Worm (Caenorhabditis elegans) whole organism, L3 larva: Measurements from ENCODE around the gene pho-4.

ENCODE experiments used
- pha-4 ChIP-seq: fragments of 150-350 bp; optimal IDR thresholded peaks from 2 replicates; lab custom pipeline; 2014; ENCODE audit warnings: missing biosample characterization, missing genetic modification reagents, missing genetic modification characterization
- unc-39 ChIP-seq: sonication (generic microtip); optimal IDR thresholded peaks from 4 replicates; lab custom pipeline; 2017; ENCODE audit warnings: missing biosample characterization, missing genetic modification characterization
- ztf-11 ChIP-seq: fragments of 150-350 bp; optimal IDR thresholded peaks from 2 replicates; lab custom pipeline; 2014; ENCODE audit warnings: missing biosample characterization, missing genetic modification characterization
- ztf-4 ChIP-seq: fragments of 150-350 bp; optimal IDR thresholded peaks from 2 replicates; lab custom pipeline; 2014; ENCODE audit warnings: missing biosample characterization, missing genetic modification characterization

DNA sequence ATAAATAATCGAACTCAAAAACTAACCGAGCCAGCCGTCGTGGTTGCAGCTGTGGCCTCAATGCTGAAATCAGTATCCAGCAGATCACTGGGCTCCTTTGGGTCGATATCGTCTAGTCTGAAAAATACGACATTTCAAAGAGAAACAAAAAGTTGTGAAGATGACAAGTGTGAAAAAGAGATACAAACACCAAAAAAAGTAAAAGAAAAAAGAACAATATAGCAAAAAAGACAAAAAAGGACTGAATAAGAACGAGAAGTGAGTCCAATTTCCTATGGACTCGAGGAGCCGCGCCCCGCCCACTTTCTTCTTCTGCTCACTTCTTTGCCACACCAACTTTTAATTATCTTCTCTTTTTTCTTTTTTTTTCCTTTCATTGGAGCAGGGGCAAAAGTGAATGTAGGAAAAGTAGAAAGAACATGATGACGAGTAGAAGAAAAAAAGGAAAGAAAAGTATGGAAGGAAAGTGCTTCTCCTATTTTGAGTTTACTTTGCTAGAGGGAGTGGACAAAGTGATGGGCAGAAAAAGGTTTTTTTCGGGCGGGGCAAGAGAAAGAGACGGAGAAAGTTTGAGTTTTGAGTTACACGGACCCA is 33.6 kb upstream of the pho-4 start, which contains the start of gene drn-1:
- TF ChIP-seq ztf-4 (tag; lab: Kevin White, UChicago): no peak
- no peak for TF ChIP-seq unc-39 (tag; lab: Kevin White, UChicago)
- no peak for TF ChIP-seq ztf-11
- TF ChIP-seq pha-4: no peak
